Worm (Caenorhabditis elegans) whole organism, L1 larva: ENCODE results near the gene prx-13.
A peak's percentile ranks its signal among the peaks of the same experiment; 100 is the strongest.

Source experiments
- mef-2 ChIP-seq: fragments of 150-350 bp; optimal IDR thresholded peaks from 2 replicates; lab custom pipeline; 2014; ENCODE audit warnings: missing biosample characterization, missing genetic modification characterization
- snpc-4 ChIP-seq: fragments of 150-350 bp; optimal IDR thresholded peaks from 2 replicates; lab custom pipeline; 2014; ENCODE audit warnings: missing biosample characterization, missing genetic modification characterization
- tbx-2 ChIP-seq: sonication (generic microtip); optimal IDR thresholded peaks from 2 replicates; lab custom pipeline; 2016; ENCODE audit warnings: missing genetic modification characterization, missing compliant biosample characterization

ce11 chrII:7231951-7232350 is 19.9 kb downstream of the prx-13 start:
- no peak for TF ChIP-seq tbx-2 (tag; lab: Kevin White, UChicago)
- TF ChIP-seq snpc-4 (tag; lab: Kevin White, UChicago), result peak; percentile 90
- TF ChIP-seq mef-2, result no peak
